Fruit fly (Drosophila melanogaster) whole organism, embryonic: ENCODE data around the gene CG8563.
A peak's percentile ranks its signal among the peaks of the same experiment; 100 is the strongest.

Experiments used
- BEAF-32 ChIP-seq: fragments of 200-800 bp; sonication (Bioruptor generic); optimal IDR thresholded peaks from 3 replicates; lab custom pipeline; 2017; ENCODE audit warnings: missing biosample characterization, missing genetic modification characterization, mild to moderate bottlenecking, moderate library complexity, missing genetic modification reagents
- CG10321 ChIP-seq: fragments of 200-800 bp; sonication (Bioruptor generic); IDR thresholded peaks from 2 replicates; pipeline ENCODE4 v1.3.6; 2022; ENCODE audit warnings: missing biosample characterization, missing genetic modification characterization
- CG10654 ChIP-seq: fragments of 200-800 bp; sonication (Bioruptor generic); optimal IDR thresholded peaks from 2 replicates; lab custom pipeline; 2016; ENCODE audit warnings: missing biosample characterization, missing genetic modification characterization
- CG11085 ChIP-seq: fragments of 200-800 bp; sonication (Bioruptor generic); IDR thresholded peaks from 2 replicates; pipeline ENCODE4 v1.3.6; 2022; ENCODE audit warnings: missing biosample characterization, missing genetic modification characterization
- CG12155 ChIP-seq: fragments of 200-800 bp; sonication (Bioruptor generic); optimal IDR thresholded peaks from 3 replicates; lab custom pipeline; 2016; ENCODE audit warnings: missing biosample characterization, missing genetic modification characterization
- CG12942 ChIP-seq: fragments of 200-800 bp; sonication (Bioruptor generic); optimal IDR thresholded peaks from 3 replicates; lab custom pipeline; 2016; ENCODE audit warnings: missing biosample characterization, missing genetic modification characterization
- CG15073 ChIP-seq: fragments of 200-800 bp; sonication (Bioruptor generic); optimal IDR thresholded peaks from 2 replicates; lab custom pipeline; 2016; ENCODE audit warnings: missing biosample characterization, missing genetic modification characterization
- CG1529 ChIP-seq: fragments of 200-800 bp; sonication (Bioruptor generic); optimal IDR thresholded peaks from 3 replicates; lab custom pipeline; 2018; ENCODE audit warnings: missing biosample characterization, missing genetic modification characterization
- CG18599 ChIP-seq: fragments of 200-800 bp; sonication (Bioruptor generic); optimal IDR thresholded peaks from 3 replicates; lab custom pipeline; 2017; ENCODE audit warnings: missing biosample characterization, missing genetic modification characterization, mild to moderate bottlenecking, moderate library complexity, missing genetic modification reagents
- CG2116 ChIP-seq: fragments of 200-800 bp; sonication (Bioruptor generic); optimal IDR thresholded peaks from 3 replicates; lab custom pipeline; 2018; ENCODE audit warnings: missing biosample characterization, mild to moderate bottlenecking, missing genetic modification characterization
- CG2712 ChIP-seq: fragments of 200-800 bp; optimal IDR thresholded peaks from 3 replicates; lab custom pipeline; 2019; ENCODE audit warnings: missing biosample characterization, mild to moderate bottlenecking, missing genetic modification characterization, moderate library complexity
- CG30020 ChIP-seq: fragments of 200-800 bp; optimal IDR thresholded peaks from 2 replicates; lab custom pipeline; 2019; ENCODE audit warnings: missing biosample characterization, mild to moderate bottlenecking, missing genetic modification characterization, moderate library complexity
- CG30403 ChIP-seq: fragments of 200-800 bp; sonication (Bioruptor generic); optimal IDR thresholded peaks from 3 replicates; lab custom pipeline; 2016; ENCODE audit warnings: missing biosample characterization, missing genetic modification characterization
- CG34224 ChIP-seq: fragments of 200-800 bp; sonication (Bioruptor generic); IDR thresholded peaks from 3 replicates; pipeline ENCODE4 v1.3.6; 2022; ENCODE audit warnings: missing biosample characterization, missing genetic modification characterization; ENCODE audit not compliant: partially characterized antibody
- CG34422 ChIP-seq: fragments of 200-800 bp; sonication (Bioruptor generic); IDR thresholded peaks from 3 replicates; pipeline ENCODE4 v1.3.6; 2022; ENCODE audit warnings: missing biosample characterization, missing genetic modification characterization
- CG3995 ChIP-seq: fragments of 200-800 bp; sonication (Bioruptor generic); optimal IDR thresholded peaks from 3 replicates; lab custom pipeline; 2016; ENCODE audit warnings: missing biosample characterization, missing genetic modification characterization
- CG4360 ChIP-seq: fragments of 200-800 bp; sonication (Bioruptor generic); IDR thresholded peaks from 2 replicates; pipeline ENCODE4 v1.3.6; 2022; ENCODE audit warnings: missing biosample characterization, missing genetic modification characterization
- CG4707 ChIP-seq: fragments of 200-800 bp; sonication (Bioruptor generic); optimal IDR thresholded peaks from 2 replicates; lab custom pipeline; 2018; ENCODE audit warnings: missing biosample characterization, mild to moderate bottlenecking, missing genetic modification characterization, moderate library complexity
- CG8478 ChIP-seq: fragments of >200 bp; optimal IDR thresholded peaks from 2 replicates; lab custom pipeline; 2018
- CG9797 ChIP-seq: fragments of 200-800 bp; sonication (Bioruptor generic); optimal IDR thresholded peaks from 3 replicates; lab custom pipeline; 2018; ENCODE audit warnings: missing biosample characterization, mild to moderate bottlenecking, missing genetic modification characterization
- CHES-1-like ChIP-seq: fragments of 200-800 bp; sonication (Bioruptor generic); optimal IDR thresholded peaks from 2 replicates; lab custom pipeline; 2016; ENCODE audit warnings: missing biosample characterization, missing genetic modification characterization
- Jarid2 ChIP-seq: fragments of 200-800 bp; sonication (Bioruptor generic); optimal IDR thresholded peaks from 3 replicates; lab custom pipeline; 2017; ENCODE audit warnings: mild to moderate bottlenecking, missing biosample characterization, missing genetic modification reagents, missing genetic modification characterization
- Med ChIP-seq: fragments of 200-800 bp; sonication (Bioruptor generic); peaks from one replicate; lab custom pipeline; 2016; ENCODE audit warnings: missing biosample characterization, missing genetic modification characterization, mild to moderate bottlenecking, inconsistent platforms, moderate library complexity
- Myb ChIP-seq: fragments of 200-800 bp; sonication (Bioruptor generic); optimal IDR thresholded peaks from 2 replicates; lab custom pipeline; 2016; ENCODE audit warnings: missing biosample characterization, missing genetic modification characterization
- Xbp1 ChIP-seq: fragments of 200-800 bp; sonication (Bioruptor generic); optimal IDR thresholded peaks from 3 replicates; lab custom pipeline; 2016; ENCODE audit warnings: missing biosample characterization, mild to moderate bottlenecking, missing genetic modification characterization
- YL-1 ChIP-seq: fragments of 200-800 bp; sonication (Bioruptor generic); optimal IDR thresholded peaks from 3 replicates; lab custom pipeline; 2017; ENCODE audit warnings: missing biosample characterization, mild to moderate bottlenecking, missing genetic modification characterization
- ap ChIP-seq: fragments of 200-800 bp; sonication (Bioruptor generic); IDR thresholded peaks from 2 replicates; pipeline ENCODE4 v1.3.6; 2022; ENCODE audit warnings: missing biosample characterization, missing genetic modification characterization
- az2 ChIP-seq: fragments of 200-800 bp; sonication (Bioruptor generic); optimal IDR thresholded peaks from 3 replicates; lab custom pipeline; 2016; ENCODE audit warnings: missing biosample characterization, missing genetic modification characterization
- bsh ChIP-seq, 2 experiments: fragments of 200-800 bp; sonication (Bioruptor generic); optimal IDR thresholded peaks; 2 replicates each; lab custom pipeline; 2017 to 2018; ENCODE audit warnings: mild to moderate bottlenecking in 2 of 2, missing biosample characterization in 2 of 2, missing genetic modification characterization in 2 of 2, moderate library complexity in 1 of 2
- cwo ChIP-seq: fragments of 200-800 bp; sonication (Bioruptor generic); optimal IDR thresholded peaks from 3 replicates; lab custom pipeline; 2017; ENCODE audit warnings: missing biosample characterization, missing genetic modification characterization, mild to moderate bottlenecking, moderate library complexity, missing genetic modification reagents
- dimm ChIP-seq: fragments of 200-800 bp; sonication (Bioruptor generic); IDR thresholded peaks from 2 replicates; pipeline ENCODE4 v1.3.6; 2022; ENCODE audit warnings: missing biosample characterization, missing genetic modification characterization
- dmrt99B ChIP-seq: fragments of 200-800 bp; sonication (Bioruptor generic); optimal IDR thresholded peaks from 2 replicates; lab custom pipeline; 2018; ENCODE audit warnings: missing biosample characterization, mild to moderate bottlenecking, missing genetic modification characterization, moderate library complexity
- fd3F ChIP-seq: fragments of 200-800 bp; sonication (Bioruptor generic); optimal IDR thresholded peaks from 2 replicates; lab custom pipeline; 2018; ENCODE audit warnings: missing biosample characterization, mild to moderate bottlenecking, missing genetic modification characterization, moderate library complexity
- fd96Cb ChIP-seq: fragments of 200-800 bp; sonication (Bioruptor generic); optimal IDR thresholded peaks from 2 replicates; lab custom pipeline; 2018; ENCODE audit warnings: missing biosample characterization, mild to moderate bottlenecking, missing genetic modification characterization, moderate library complexity
- ftz-f1 ChIP-seq: fragments of 200-800 bp; sonication (Bioruptor generic); optimal IDR thresholded peaks from 2 replicates; lab custom pipeline; 2016; ENCODE audit warnings: missing biosample characterization, missing genetic modification characterization
- gfzf ChIP-seq: fragments of 200-800 bp; sonication (Bioruptor generic); optimal IDR thresholded peaks from 2 replicates; lab custom pipeline; 2016; ENCODE audit warnings: missing biosample characterization, mild to moderate bottlenecking, missing genetic modification characterization, moderate library complexity
- gro ChIP-seq: fragments of 200-800 bp; sonication (Bioruptor generic); optimal IDR thresholded peaks from 2 replicates; lab custom pipeline; 2016; ENCODE audit warnings: missing biosample characterization, missing genetic modification characterization
- hbn ChIP-seq: fragments of 200-800 bp; sonication (Bioruptor generic); IDR thresholded peaks from 2 replicates; pipeline ENCODE4 v1.3.6; 2022; ENCODE audit warnings: missing biosample characterization, missing genetic modification characterization; ENCODE audit not compliant: partially characterized antibody
- hkb ChIP-seq, 2 experiments: fragments of 200-800 bp in 1 of 2; fragments of >200 bp in 1 of 2; sonication (Bioruptor generic) in 1 of 2; IDR thresholded peaks in 1 of 2; optimal IDR thresholded peaks in 1 of 2; 2 replicates each; pipeline versions ENCODE4 v1.3.6 to Lab custom; 2017 to 2022; ENCODE audit warnings: missing biosample characterization in 1 of 2, missing genetic modification characterization in 1 of 2
- ind ChIP-seq: fragments of 200-800 bp; sonication (Bioruptor generic); optimal IDR thresholded peaks from 3 replicates; lab custom pipeline; 2016; ENCODE audit warnings: missing biosample characterization, missing genetic modification characterization
- lmd ChIP-seq: fragments of 200-800 bp; sonication (Bioruptor generic); IDR thresholded peaks from 2 replicates; pipeline ENCODE4 v1.3.6; 2022; ENCODE audit warnings: missing biosample characterization, missing genetic modification characterization
- nmo ChIP-seq: fragments of 200-800 bp; sonication (Bioruptor generic); optimal IDR thresholded peaks from 2 replicates; lab custom pipeline; 2018; ENCODE audit warnings: missing biosample characterization, mild to moderate bottlenecking, missing genetic modification characterization, moderate library complexity
- pfk ChIP-seq: fragments of 200-800 bp; sonication (Bioruptor generic); optimal IDR thresholded peaks from 2 replicates; lab custom pipeline; 2018; ENCODE audit warnings: missing biosample characterization, mild to moderate bottlenecking, missing genetic modification characterization, moderate library complexity
- phol ChIP-seq: fragments of 200-800 bp; sonication (Bioruptor generic); optimal IDR thresholded peaks from 3 replicates; lab custom pipeline; 2018; ENCODE audit warnings: missing biosample characterization, mild to moderate bottlenecking, missing genetic modification characterization, moderate library complexity
- pita ChIP-seq: fragments of 200-800 bp; sonication (Bioruptor generic); optimal IDR thresholded peaks from 2 replicates; lab custom pipeline; 2017; ENCODE audit warnings: missing biosample characterization, mild to moderate bottlenecking, missing genetic modification characterization
- pzg ChIP-seq: fragments of 200-800 bp; sonication (Bioruptor generic); optimal IDR thresholded peaks from 3 replicates; lab custom pipeline; 2018; ENCODE audit warnings: missing biosample characterization, mild to moderate bottlenecking, missing genetic modification characterization, moderate library complexity
- sisA ChIP-seq: fragments of 200-800 bp; sonication (Bioruptor generic); IDR thresholded peaks from 2 replicates; pipeline ENCODE4 v1.3.6; 2022; ENCODE audit warnings: missing biosample characterization, missing genetic modification characterization
- unc-4 ChIP-seq: fragments of 200-800 bp; sonication (Bioruptor generic); IDR thresholded peaks from 2 replicates; pipeline ENCODE4 v1.3.6; 2022; ENCODE audit warnings: missing biosample characterization, missing genetic modification characterization; ENCODE audit not compliant: partially characterized antibody
- wek ChIP-seq: fragments of 200-800 bp; sonication (Bioruptor generic); optimal IDR thresholded peaks from 3 replicates; lab custom pipeline; 2018; ENCODE audit warnings: missing biosample characterization, mild to moderate bottlenecking, missing genetic modification characterization, moderate library complexity

Gene CG8563

DNA sequence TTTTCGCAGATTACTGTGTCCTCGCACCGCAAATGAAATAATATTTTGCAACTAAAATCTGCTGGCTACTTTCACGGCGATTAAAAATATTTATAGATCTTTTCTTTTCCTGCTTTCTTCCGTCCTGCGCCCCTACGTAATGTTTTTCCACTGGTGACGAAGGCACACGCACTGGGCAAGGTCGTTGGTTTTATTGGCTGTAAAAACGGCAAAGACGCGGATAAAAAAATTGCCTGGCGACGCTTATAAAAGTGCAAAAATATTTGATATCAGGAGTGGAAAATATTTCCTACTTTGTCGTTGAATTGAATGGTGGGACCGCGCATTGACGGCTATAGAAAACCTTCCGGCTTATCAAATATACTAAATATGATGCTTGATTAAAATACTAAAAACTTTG is 21.6 kb upstream of the CG8563 start, which contains the start of gene Sh3beta (continued):
- peak; percentile 76 for TF ChIP-seq Med (GFP tag; lab: Kevin White, UChicago)
- TF ChIP-seq dmrt99B (tag; lab: Kevin White, UChicago): no peak
- TF ChIP-seq CG4707 (GFP tag; lab: Kevin White, UChicago): no peak
- TF ChIP-seq CG10321: peak; percentile 16; the same call in 1 of the 2 replicates
- no peak for TF ChIP-seq CHES-1-like (GFP tag; lab: Kevin White, UChicago)
- no peak for TF ChIP-seq CG11085 (GFP tag; lab: Robert Waterston, UW)
- TF ChIP-seq CG34422 (GFP tag; lab: Robert Waterston, UW): 0 out of 3 replicates have a peak, but pooled peaks have one; percentile 21
- TF ChIP-seq Xbp1 (GFP tag; lab: Kevin White, UChicago): no peak
- TF ChIP-seq cwo (GFP tag; lab: Kevin White, UChicago): no peak
- TF ChIP-seq ap (GFP tag; lab: Robert Waterston, UW): no peak

dm6 chr3L:7369543-7369942 is 21.0 kb upstream of the CG8563 start, which contains the start of gene akirin:
TSS of gene akirin (plus strand) at chr3L:7369843.
- no peak for TF ChIP-seq fd96Cb (tag; lab: Kevin White, UChicago)
- TF ChIP-seq CG8478 (lab: Kevin White, UChicago): no peak
- no peak for TF ChIP-seq unc-4 (GFP tag; lab: Robert Waterston, UW)
- TF ChIP-seq CG2116 (GFP tag; lab: Kevin White, UChicago): no peak
- TF ChIP-seq CG30403 (GFP tag; lab: Kevin White, UChicago): no peak
- TF ChIP-seq ind (GFP tag; lab: Kevin White, UChicago): no peak
- no peak for TF ChIP-seq hkb (optimal IDR thresholded peaks at IDR 0.05; lab: Kevin White, UChicago)
- TF ChIP-seq hkb (GFP tag; IDR thresholded peaks at IDR 0.05; lab: Robert Waterston, UW): no peak
- TF ChIP-seq nmo (GFP tag; lab: Kevin White, UChicago): no peak
- peak; percentile 38 for TF ChIP-seq pzg (GFP tag; lab: Kevin White, UChicago)
- peak; percentile 43 for TF ChIP-seq CG12155 (GFP tag; lab: Kevin White, UChicago)
- TF ChIP-seq gro (GFP tag; lab: Kevin White, UChicago): no peak
- no peak for TF ChIP-seq wek (GFP tag; lab: Kevin White, UChicago)
- TF ChIP-seq fd3F (GFP tag; lab: Kevin White, UChicago): no peak
- TF ChIP-seq CG10654 (GFP tag; lab: Kevin White, UChicago): no peak
- peak; percentile 18 for TF ChIP-seq pfk (GFP tag; lab: Kevin White, UChicago)
- TF ChIP-seq CG4360 (GFP tag; lab: Robert Waterston, UW): no peak
- peak; percentile 24 for TF ChIP-seq BEAF-32 (GFP tag; lab: Kevin White, UChicago)
- peak; percentile 14 for TF ChIP-seq CG18599 (GFP tag; lab: Kevin White, UChicago)
- no peak for TF ChIP-seq sisA (GFP tag; lab: Robert Waterston, UW)
- TF ChIP-seq YL-1 (GFP tag; lab: Kevin White, UChicago): no peak
- TF ChIP-seq gfzf (GFP tag; lab: Kevin White, UChicago): peak; percentile 70
- no peak for TF ChIP-seq lmd
- no peak for TF ChIP-seq CG34224 (GFP tag; lab: Robert Waterston, UW)
- no peak for TF ChIP-seq dimm (GFP tag; lab: Robert Waterston, UW)
- no peak for TF ChIP-seq CG1529 (GFP tag; lab: Kevin White, UChicago)
- TF ChIP-seq pita (GFP tag; lab: Kevin White, UChicago): no peak
- peak; percentile 38 for TF ChIP-seq CG9797 (GFP tag; lab: Kevin White, UChicago)
- TF ChIP-seq Myb (GFP tag; lab: Kevin White, UChicago): peak; percentile 28
- no peak for TF ChIP-seq Jarid2 (GFP tag; lab: Kevin White, UChicago)
- no peak for TF ChIP-seq bsh (GFP tag; optimal IDR thresholded peaks at IDR 0.05; lab: Kevin White, UChicago)
- no peak for TF ChIP-seq az2 (GFP tag; lab: Kevin White, UChicago)
- TF ChIP-seq CG15073 (GFP tag; lab: Kevin White, UChicago): no peak
- no peak for TF ChIP-seq ftz-f1 (GFP tag; lab: Kevin White, UChicago)
- TF ChIP-seq phol (tag; lab: Kevin White, UChicago): peak; percentile 30
- TF ChIP-seq hbn (GFP tag; lab: Robert Waterston, UW): no peak
- no peak for TF ChIP-seq CG2712 (tag; lab: Kevin White, UChicago)
- peak; percentile 9 for TF ChIP-seq CG3995
- TF ChIP-seq CG12942: no peak
- peak; percentile 42 for TF ChIP-seq Med (GFP tag; lab: Kevin White, UChicago)
- TF ChIP-seq CG30020 (tag; lab: Kevin White, UChicago): peak; percentile 30
